Worm (Caenorhabditis elegans) whole organism, L1 larva: Measurements from ENCODE around the gene iff-2.

ENCODE experiments used
- C34B4.2 ChIP-seq: sonication (generic microtip); optimal IDR thresholded peaks from 2 replicates; lab custom pipeline; 2017; ENCODE audit warnings: mild to moderate bottlenecking, missing genetic modification characterization, missing compliant biosample characterization
- snpc-4 ChIP-seq: fragments of 150-350 bp; optimal IDR thresholded peaks from 2 replicates; lab custom pipeline; 2014; ENCODE audit warnings: missing biosample characterization, missing genetic modification characterization

- TF ChIP-seq snpc-4 (tag; lab: Kevin White, UChicago) (no peak), C34B4.2 (no peak)
Observed at ce11 chrII:8589227-8589626, 28.1 kb upstream of the iff-2 start.
